Worm (Caenorhabditis elegans): ENCODE measurements around the gene sut-1.

- TF ChIP-seq lin-15B (tag; optimal IDR thresholded peaks at IDR 0.05) (peak; percentile 10), ceh-82 (tag; optimal IDR thresholded peaks at IDR 0.05) (no peak), mdl-1 (tag; optimal IDR thresholded peaks at IDR 0.05) (no peak), nhr-11 (tag; optimal IDR thresholded peaks at IDR 0.05) (no peak), egl-27 (tag; optimal IDR thresholded peaks at IDR 0.05) (no peak), snpc-4 (tag; optimal IDR thresholded peaks at IDR 0.05) (peak; percentile 32), unc-62 (GFP tag; optimal IDR thresholded peaks at IDR 0.05) (no peak), nhr-76 (tag; optimal IDR thresholded peaks at IDR 0.05) (no peak), jun-1 (tag; optimal IDR thresholded peaks at IDR 0.05) (no peak), fos-1 (tag; optimal IDR thresholded peaks at IDR 0.05) (no peak)
Measured at ce11 chrII:1084899-1085298, 38.2 kb downstream of the sut-1 start.
